Worm (Caenorhabditis elegans) whole organism, early embryonic: ENCODE data around the gene fdgt-2.

Experiments
- B0310.2 ChIP-seq: sonication (generic microtip); optimal IDR thresholded peaks from 2 replicates; lab custom pipeline; 2016; ENCODE audit warnings: mild to moderate bottlenecking, missing genetic modification characterization, missing compliant biosample characterization
- ceh-13 ChIP-seq: fragments of 200-800 bp; sonication (Bioruptor generic); optimal IDR thresholded peaks from 2 replicates; lab custom pipeline; 2018; ENCODE audit warnings: mild to moderate bottlenecking, missing genetic modification characterization, missing compliant biosample characterization
- ceh-36 ChIP-seq: sonication (generic microtip); optimal IDR thresholded peaks from 2 replicates; lab custom pipeline; 2016; ENCODE audit warnings: missing genetic modification characterization, inconsistent platforms, missing compliant biosample characterization
- ets-7 ChIP-seq: sonication (generic microtip); optimal IDR thresholded peaks from 2 replicates; lab custom pipeline; 2016; ENCODE audit warnings: missing genotype, missing genetic modification characterization, missing compliant biosample characterization
- flt-1 ChIP-seq: fragments of 200-800 bp; sonication (Bioruptor generic); IDR thresholded peaks from 2 replicates; pipeline ENCODE4 v1.3.6; 2022; ENCODE audit warnings: missing genetic modification characterization, missing compliant biosample characterization
- sea-1 ChIP-seq: fragments of 200-800 bp; sonication (Bioruptor generic); conservative IDR thresholded peaks from 2 replicates; pipeline ENCODE4 v1.3.6; 2022; ENCODE audit warnings: missing genetic modification characterization, missing compliant biosample characterization
- tbx-37 ChIP-seq: fragments of 200-800 bp; sonication (Bioruptor generic); conservative IDR thresholded peaks from 2 replicates; pipeline ENCODE4 v1.3.6; 2022; ENCODE audit warnings: missing genetic modification reagents, missing genetic modification characterization, missing compliant biosample characterization

ce11 chrII:8457438-8457837 is 40.0 kb downstream of the fdgt-2 start, which contains the start of gene zyg-9:
- TF ChIP-seq flt-1 (GFP tag; lab: Robert Waterston, UW) (no peak), sea-1 (no peak), tbx-37 (GFP tag; lab: Robert Waterston, UW) (no peak), ceh-36 (tag; lab: Kevin White, UChicago) (no peak), ceh-13 (GFP tag; lab: Kevin White, UChicago) (no peak), ets-7 (tag; lab: Kevin White, UChicago) (no peak), B0310.2 (tag; lab: Kevin White, UChicago) (no peak)
